Worm (Caenorhabditis elegans): ENCODE results near the gene K02D10.8.

The K02D10.8 gene

ce11 chrIII:8807246-8807645 is 21.1 kb downstream of the K02D10.8 start, which contains the start of gene F54F2.7:
Gene F54F2.7, minus strand, starts transcription at chrIII:8807346.
- no peak for TF ChIP-seq blmp-1 (tag; optimal IDR thresholded peaks at IDR 0.05)

- TF ChIP-seq lsy-2 (tag; optimal IDR thresholded peaks at IDR 0.05) (peak; percentile 66), ces-1 (GFP tag; optimal IDR thresholded peaks at IDR 0.05) (peak; percentile 88), nhr-237 (tag; optimal IDR thresholded peaks at IDR 0.05) (peak; percentile 63), pha-4 (tag; optimal IDR thresholded peaks at IDR 0.05) (peak; percentile 62), cnd-1 (tag; optimal IDR thresholded peaks at IDR 0.05) (no peak), hlh-1 (tag; optimal IDR thresholded peaks at IDR 0.05) (peak; percentile 98), lin-32 (GFP tag; optimal IDR thresholded peaks at IDR 0.05) (no peak), mep-1 (tag; optimal IDR thresholded peaks at IDR 0.05) (peak; percentile 77)
These were observed 23.2 kb downstream of the K02D10.8 start, which contains the start of gene prx-19 for ce11 chrIII:8809245-8809971. Gene prx-19, minus strand, starts transcription at chrIII:8809295.

ce11 chrIII:8811111-8811510 is 24.9 kb downstream of the K02D10.8 start:
- no peak for TF ChIP-seq sem-2 (GFP tag; optimal IDR thresholded peaks at IDR 0.05)
- TF ChIP-seq mep-1 (tag; optimal IDR thresholded peaks at IDR 0.05), result no peak
- TF ChIP-seq nhr-237 (tag; optimal IDR thresholded peaks at IDR 0.05), result no peak
- no peak for TF ChIP-seq mls-2 (tag; optimal IDR thresholded peaks at IDR 0.05)
- no peak for TF ChIP-seq elt-3 (tag; optimal IDR thresholded peaks at IDR 0.05)
- TF ChIP-seq tbx-8 (GFP tag; optimal IDR thresholded peaks at IDR 0.05), result no peak
- TF ChIP-seq ces-1 (GFP tag; optimal IDR thresholded peaks at IDR 0.05), result peak; percentile 98
- no peak for TF ChIP-seq ztf-11 (tag; optimal IDR thresholded peaks at IDR 0.05)
- no peak for TF ChIP-seq drap-1 (GFP tag; optimal IDR thresholded peaks at IDR 0.05)
- TF ChIP-seq ceh-83 (GFP tag; optimal IDR thresholded peaks at IDR 0.05), result no peak
- TF ChIP-seq hlh-1 (tag; optimal IDR thresholded peaks at IDR 0.05), result no peak
- TF ChIP-seq zip-8 (tag; optimal IDR thresholded peaks at IDR 0.05), result peak; percentile 76

ce11 chrIII:8815699-8816098 is 29.5 kb downstream of the K02D10.8 start:
- TF ChIP-seq unc-120 (tag; optimal IDR thresholded peaks at IDR 0.05; ENCODE audit: poor library complexity, severe bottlenecking) (peak; percentile 74), hlh-1 (tag; optimal IDR thresholded peaks at IDR 0.05) (peak; percentile 90), zip-8 (tag; optimal IDR thresholded peaks at IDR 0.05) (no peak), drap-1 (GFP tag; optimal IDR thresholded peaks at IDR 0.05) (no peak), unc-62 (GFP tag; optimal IDR thresholded peaks at IDR 0.05) (peak; percentile 37)

ce11 chrIII:8818599-8818998 is 32.4 kb downstream of the K02D10.8 start, which contains the start of gene pat-2:
Gene pat-2, plus strand, starts transcription at chrIII:8818899.
- TF ChIP-seq ham-2 (GFP tag; optimal IDR thresholded peaks at IDR 0.05) (no peak), nhr-76 (tag; optimal IDR thresholded peaks at IDR 0.05) (no peak), lsy-2 (tag; optimal IDR thresholded peaks at IDR 0.05) (no peak), zip-8 (tag; optimal IDR thresholded peaks at IDR 0.05) (no peak), elt-3 (tag; optimal IDR thresholded peaks at IDR 0.05) (no peak), ceh-39 (tag; optimal IDR thresholded peaks at IDR 0.05) (no peak), unc-62 (GFP tag; optimal IDR thresholded peaks at IDR 0.05) (no peak), blmp-1 (tag; optimal IDR thresholded peaks at IDR 0.05) (no peak), nhr-237 (tag; optimal IDR thresholded peaks at IDR 0.05) (no peak), M03D4.4 (tag; optimal IDR thresholded peaks at IDR 0.05) (no peak), hlh-1 (tag; optimal IDR thresholded peaks at IDR 0.05) (no peak), mep-1 (tag; optimal IDR thresholded peaks at IDR 0.05) (no peak), bed-3 (GFP tag; optimal IDR thresholded peaks at IDR 0.05) (no peak)

ce11 chrIII:8824556-8824955 is 38.4 kb downstream of the K02D10.8 start:
- TF ChIP-seq drap-1 (GFP tag; optimal IDR thresholded peaks at IDR 0.05) (no peak), ceh-43 (GFP tag; optimal IDR thresholded peaks at IDR 0.05) (no peak), ces-1 (GFP tag; optimal IDR thresholded peaks at IDR 0.05) (no peak), mls-2 (tag; optimal IDR thresholded peaks at IDR 0.05) (no peak), lsy-2 (tag; optimal IDR thresholded peaks at IDR 0.05) (no peak), lin-32 (GFP tag; optimal IDR thresholded peaks at IDR 0.05) (no peak), snpc-4 (tag; optimal IDR thresholded peaks at IDR 0.05) (no peak), flh-1 (GFP tag; optimal IDR thresholded peaks at IDR 0.05) (no peak), nhr-2 (tag; optimal IDR thresholded peaks at IDR 0.05) (no peak), hlh-1 (tag; optimal IDR thresholded peaks at IDR 0.05) (no peak), unc-120 (tag; optimal IDR thresholded peaks at IDR 0.05; ENCODE audit: poor library complexity, severe bottlenecking) (no peak), ceh-83 (GFP tag; optimal IDR thresholded peaks at IDR 0.05) (no peak), sptf-1 (tag; optimal IDR thresholded peaks at IDR 0.05) (no peak), cnd-1 (tag; optimal IDR thresholded peaks at IDR 0.05) (no peak), ham-2 (GFP tag; optimal IDR thresholded peaks at IDR 0.05) (no peak)
